Worm (Caenorhabditis elegans): ENCODE results near the gene C28A5.2.
A peak's percentile ranks its signal among the peaks of the same experiment; 100 is the strongest.

C28A5.2 gene

DNA sequence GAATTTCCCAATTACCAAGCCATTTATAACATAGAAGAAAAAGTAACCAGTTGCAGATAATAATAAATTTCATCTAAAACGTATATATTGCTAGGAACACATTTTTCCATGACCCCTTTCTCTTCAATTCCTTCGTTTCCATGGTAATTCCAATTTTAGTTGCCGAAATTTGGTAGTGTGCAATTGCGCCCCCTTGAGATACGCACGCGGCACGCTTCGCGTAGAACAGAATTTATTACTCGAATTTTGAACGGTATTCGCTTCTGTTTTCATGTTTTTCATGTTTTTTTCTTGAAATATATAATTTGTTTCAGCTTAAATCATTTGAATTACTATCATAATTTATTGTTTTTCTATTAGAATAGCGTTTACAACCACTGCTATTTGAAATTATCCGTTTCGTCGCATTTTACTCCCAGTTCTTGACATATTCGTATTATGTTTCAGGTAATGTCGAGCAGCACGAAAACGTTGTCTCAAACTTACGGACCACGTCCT, 35.0 kb downstream of the C28A5.2 start, which contains the start of the genes R07E5.17 and snfc-5:
Gene R07E5.17, minus strand, starts transcription at position 98 of the 498 bp plus-strand sequence.
Gene snfc-5, plus strand, starts transcription at position 448 of the 498 bp plus-strand sequence.
- TF ChIP-seq skn-1 (tag; optimal IDR thresholded peaks at IDR 0.05) (peak; percentile 59), mep-1 (tag; optimal IDR thresholded peaks at IDR 0.05) (peak; percentile 59), snu-23 (GFP tag; optimal IDR thresholded peaks at IDR 0.05) (no peak), xbp-1 (tag; optimal IDR thresholded peaks at IDR 0.05) (peak; percentile 15), lin-15B (tag; optimal IDR thresholded peaks at IDR 0.05) (peak; percentile 54), tbx-2 (tag; optimal IDR thresholded peaks at IDR 0.05) (no peak), lin-13 (GFP tag; optimal IDR thresholded peaks at IDR 0.05) (no peak), snpc-4 (tag; optimal IDR thresholded peaks at IDR 0.05) (peak; percentile 18), lin-35 (GFP tag; optimal IDR thresholded peaks at IDR 0.05) (peak; percentile 48 to 80), fkh-8 (tag; optimal IDR thresholded peaks at IDR 0.05) (peak; percentile 14), C16A3.4 (tag; optimal IDR thresholded peaks at IDR 0.05) (peak; percentile 55), unc-30 (tag; optimal IDR thresholded peaks at IDR 0.05) (no peak), sptf-1 (tag; optimal IDR thresholded peaks at IDR 0.05) (no peak), fkh-10 (GFP tag; optimal IDR thresholded peaks at IDR 0.05) (no peak), nhr-77 (tag; optimal IDR thresholded peaks at IDR 0.05) (peak; percentile 4), mdl-1 (tag; optimal IDR thresholded peaks at IDR 0.05) (peak in 1 of 2 experiments; percentile 46), F16B12.6 (tag; optimal IDR thresholded peaks at IDR 0.05) (peak; percentile 46), lsy-2 (tag; optimal IDR thresholded peaks at IDR 0.05) (peak; percentile 26 to 78), efl-1 (optimal IDR thresholded peaks at IDR 0.05) (peak; percentile 51 to 59), efl-1 (GFP tag; optimal IDR thresholded peaks at IDR 0.05 in 1 of 2) (peak; percentile 46 to 68), fos-1 (tag; optimal IDR thresholded peaks at IDR 0.05) (peak; percentile 2), nhr-19 (GFP tag; conservative IDR thresholded peaks at IDR 0.05) (no peak), blmp-1 (tag; optimal IDR thresholded peaks at IDR 0.05) (peak; percentile 52), dpl-1 (GFP tag; optimal IDR thresholded peaks at IDR 0.05) (peak; percentile 34 to 71 (median 52)), mef-2 (tag; optimal IDR thresholded peaks at IDR 0.05) (no peak), ceh-82 (tag; optimal IDR thresholded peaks at IDR 0.05) (peak in 1 of 3 experiments; percentile 42)

DNA sequence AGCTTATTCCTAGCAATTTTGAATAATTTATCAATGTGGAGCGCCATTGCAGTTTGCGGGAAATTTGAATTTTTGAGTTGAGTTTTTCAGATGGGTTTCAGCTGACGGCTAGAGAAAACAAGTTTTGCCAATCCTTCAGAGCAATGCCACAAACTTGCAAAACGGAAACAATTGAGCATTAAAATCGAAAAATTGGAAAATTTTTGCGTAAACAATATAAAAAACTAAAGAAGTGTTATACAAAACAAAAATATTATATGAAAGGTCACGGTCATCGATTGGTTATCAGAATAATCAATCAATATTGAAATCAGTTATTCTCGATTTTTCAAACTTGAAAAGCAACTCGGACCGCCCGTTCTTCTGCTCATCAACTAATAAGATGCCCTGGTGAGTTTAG, 38.2 kb downstream of the C28A5.2 start, which contains the start of gene R07E5.15:
Gene R07E5.15, plus strand, starts transcription at position 301 of the 400 bp plus-strand sequence.
- TF ChIP-seq Y116A8C.19 (tag; optimal IDR thresholded peaks at IDR 0.05; ENCODE audit: borderline replicate concordance) (no peak), efl-3 (GFP tag; optimal IDR thresholded peaks at IDR 0.05) (no peak), ces-1 (GFP tag; optimal IDR thresholded peaks at IDR 0.05) (no peak), grh-1 (GFP tag; IDR thresholded peaks at IDR 0.05) (no peak), unc-30 (tag; optimal IDR thresholded peaks at IDR 0.05) (no peak), vab-15 (tag; optimal IDR thresholded peaks at IDR 0.05) (no peak), elt-2 (tag; optimal IDR thresholded peaks at IDR 0.05) (no peak), unc-98 (GFP tag; IDR thresholded peaks at IDR 0.05) (no peak), lin-39 (tag; optimal IDR thresholded peaks at IDR 0.05) (no peak), dpl-1 (GFP tag; optimal IDR thresholded peaks at IDR 0.05) (no peak), lin-14 (GFP tag; optimal IDR thresholded peaks at IDR 0.05) (no peak), unc-130 (tag; optimal IDR thresholded peaks at IDR 0.05) (no peak), ceh-88 (GFP tag; IDR thresholded peaks at IDR 0.05) (no peak), nhr-20 (tag; optimal IDR thresholded peaks at IDR 0.05) (no peak), pax-3 (tag; optimal IDR thresholded peaks at IDR 0.05) (no peak)

- TF ChIP-seq irx-1 (tag; optimal IDR thresholded peaks at IDR 0.05), result no peak
- no peak for TF ChIP-seq dsc-1 (tag; optimal IDR thresholded peaks at IDR 0.05)
- no peak for TF ChIP-seq nhr-20 (tag; optimal IDR thresholded peaks at IDR 0.05)
- no peak for TF ChIP-seq nhr-237 (tag; optimal IDR thresholded peaks at IDR 0.05)
- no peak for TF ChIP-seq efl-1 (optimal IDR thresholded peaks at IDR 0.05)
- TF ChIP-seq efl-1 (GFP tag; optimal IDR thresholded peaks at IDR 0.05 in 1 of 2), result peak in 1 of 2 experiments; percentile 37
These were observed 40.9 kb downstream of the C28A5.2 start, which contains the start of gene R07E5.6 for ce11 chrIII:4398463-4398862. Gene R07E5.6 (plus strand): TSS chrIII:4398763.

Measured in whole organism, L1 larva.